Worm (Caenorhabditis elegans) whole organism, L2 larva: ENCODE results near the gene exc-15.

Source experiments
- Y55F3AM.14 ChIP-seq: fragments of 200-800 bp; sonication (Bioruptor generic); optimal IDR thresholded peaks from 2 replicates; lab custom pipeline; 2018; ENCODE audit warnings: mild to moderate bottlenecking, missing genetic modification characterization, missing compliant biosample characterization
- ama-1 ChIP-seq: fragments of 150-350 bp; optimal IDR thresholded peaks from 2 replicates; lab custom pipeline; 2018; ENCODE audit warnings: inconsistent platforms
- dmd-4 ChIP-seq: sonication (generic microtip); optimal IDR thresholded peaks from 2 replicates; lab custom pipeline; 2017; ENCODE audit warnings: missing biosample characterization, missing genetic modification characterization
- fos-1 ChIP-seq: fragments of 150-350 bp; optimal IDR thresholded peaks from 2 replicates; lab custom pipeline; 2014; ENCODE audit warnings: missing biosample characterization, missing genetic modification characterization
- lin-11 ChIP-seq: fragments of 150-350 bp; sonication (generic microtip); optimal IDR thresholded peaks from 2 replicates; lab custom pipeline; 2014; ENCODE audit warnings: missing biosample characterization, missing genetic modification characterization, inconsistent platforms, mixed read lengths
- lin-13 ChIP-seq: fragments of 150-350 bp; optimal IDR thresholded peaks from 2 replicates; lab custom pipeline; 2014; ENCODE audit warnings: missing biosample characterization, missing genetic modification reagents, missing genetic modification characterization
- lin-39 ChIP-seq: fragments of 150-350 bp; optimal IDR thresholded peaks from 2 replicates; lab custom pipeline; 2014; ENCODE audit warnings: missing biosample characterization, missing genetic modification reagents, missing genetic modification characterization
- mab-5 ChIP-seq: fragments of 150-350 bp; optimal IDR thresholded peaks from 2 replicates; lab custom pipeline; 2014; ENCODE audit warnings: missing biosample characterization, missing genetic modification characterization
- nhr-11 ChIP-seq: fragments of 150-350 bp; optimal IDR thresholded peaks from 2 replicates; lab custom pipeline; 2014; ENCODE audit warnings: missing biosample characterization, missing genetic modification characterization
- snpc-4 ChIP-seq: fragments of 150-350 bp; optimal IDR thresholded peaks from 2 replicates; lab custom pipeline; 2014; ENCODE audit warnings: missing biosample characterization, missing genetic modification characterization
- unc-39 ChIP-seq: fragments of 150-350 bp; optimal IDR thresholded peaks from 2 replicates; lab custom pipeline; 2014; ENCODE audit warnings: missing biosample characterization, missing genetic modification characterization
- unc-62 ChIP-seq: fragments of 150-350 bp; optimal IDR thresholded peaks from 2 replicates; lab custom pipeline; 2014; ENCODE audit warnings: missing biosample characterization, missing genetic modification reagents, missing genetic modification characterization
- ztf-11 ChIP-seq: sonication (generic microtip); optimal IDR thresholded peaks from 2 replicates; lab custom pipeline; 2017; ENCODE audit warnings: missing biosample characterization, missing genetic modification characterization

ce11 chrV:4489893-4490292, 6.6 kb downstream of the exc-15 start:
- TF ChIP-seq unc-62 (no peak), lin-11 (tag; lab: Kevin White, UChicago) (no peak), lin-13 (GFP tag; lab: Kevin White, UChicago) (no peak), fos-1 (tag; lab: Kevin White, UChicago) (no peak), dmd-4 (tag; lab: Kevin White, UChicago) (no peak), lin-39 (tag; lab: Kevin White, UChicago) (no peak), nhr-11 (tag; lab: Kevin White, UChicago) (no peak), ztf-11 (tag; lab: Kevin White, UChicago) (no peak), Y55F3AM.14 (GFP tag; lab: Kevin White, UChicago) (no peak), snpc-4 (tag; lab: Kevin White, UChicago) (no peak), mab-5 (tag; lab: Kevin White, UChicago) (no peak), unc-39 (tag; lab: Kevin White, UChicago) (no peak), ama-1 (lab: Kevin White, UChicago) (no peak)
